Fruit fly (Drosophila melanogaster) whole organism, embryonic: ENCODE measurements around the gene CG44044.

Experiments
- B-H2 ChIP-seq: fragments of 200-800 bp; sonication (Bioruptor generic); optimal IDR thresholded peaks from 2 replicates; lab custom pipeline; 2018; ENCODE audit warnings: missing biosample characterization, mild to moderate bottlenecking, missing genetic modification characterization
- Blimp-1 ChIP-seq: fragments of 200-800 bp; sonication (Bioruptor generic); optimal IDR thresholded peaks from 3 replicates; lab custom pipeline; 2018; ENCODE audit warnings: missing biosample characterization, missing genetic modification characterization, mild to moderate bottlenecking, moderate library complexity, missing genetic modification reagents
- BtbVII ChIP-seq: fragments of 200-800 bp; sonication (Bioruptor generic); optimal IDR thresholded peaks from 3 replicates; lab custom pipeline; 2017; ENCODE audit warnings: missing biosample characterization, mild to moderate bottlenecking, missing genetic modification characterization
- CG11247 ChIP-seq: fragments of 200-800 bp; sonication (Bioruptor generic); IDR thresholded peaks from 2 replicates; pipeline ENCODE4 v1.3.6; 2022; ENCODE audit warnings: missing biosample characterization, missing genetic modification characterization
- CG13624 ChIP-seq: fragments of 200-800 bp; sonication (Bioruptor generic); optimal IDR thresholded peaks from 2 replicates; lab custom pipeline; 2016; ENCODE audit warnings: missing biosample characterization, missing genetic modification characterization
- CG14050 ChIP-seq: fragments of 200-800 bp; sonication (Bioruptor generic); IDR thresholded peaks from 3 replicates; pipeline ENCODE4 v1.3.6; 2022; ENCODE audit warnings: missing biosample characterization, missing genetic modification characterization
- CG18599 ChIP-seq: fragments of 200-800 bp; sonication (Bioruptor generic); optimal IDR thresholded peaks from 3 replicates; lab custom pipeline; 2017; ENCODE audit warnings: missing biosample characterization, missing genetic modification characterization, mild to moderate bottlenecking, moderate library complexity, missing genetic modification reagents
- CG2199 ChIP-seq: fragments of 200-800 bp; sonication (Bioruptor generic); IDR thresholded peaks from 3 replicates; pipeline ENCODE4 v1.3.6; 2022; ENCODE audit warnings: missing biosample characterization, missing genetic modification characterization
- CG2889 ChIP-seq: fragments of 200-800 bp; sonication (Bioruptor generic); IDR thresholded peaks from 3 replicates; pipeline ENCODE4 v1.3.6; 2022; ENCODE audit warnings: missing biosample characterization, missing genetic modification characterization
- CG31224 ChIP-seq: fragments of 200-800 bp; sonication (Bioruptor generic); IDR thresholded peaks from 2 replicates; pipeline ENCODE4 v1.3.6; 2022; ENCODE audit warnings: missing biosample characterization, missing genetic modification characterization
- CG42726 ChIP-seq: fragments of 200-800 bp; sonication (Bioruptor generic); IDR thresholded peaks from 2 replicates; pipeline ENCODE4 v1.3.6; 2022; ENCODE audit warnings: missing biosample characterization, missing genetic modification characterization; ENCODE audit not compliant: partially characterized antibody
- CG4360 ChIP-seq: fragments of 200-800 bp; sonication (Bioruptor generic); IDR thresholded peaks from 2 replicates; pipeline ENCODE4 v1.3.6; 2022; ENCODE audit warnings: missing biosample characterization, missing genetic modification characterization
- CG43689 ChIP-seq: fragments of 200-800 bp; sonication (Bioruptor generic); IDR thresholded peaks from 2 replicates; pipeline ENCODE4 v1.3.6; 2022; ENCODE audit warnings: missing biosample characterization, missing genetic modification characterization
- CG4730 ChIP-seq: fragments of 200-800 bp; sonication (Bioruptor generic); IDR thresholded peaks from 2 replicates; pipeline ENCODE4 v1.3.6; 2022; ENCODE audit warnings: missing biosample characterization, missing genetic modification characterization
- CG6254 ChIP-seq: fragments of 200-800 bp; sonication (Bioruptor generic); optimal IDR thresholded peaks from 3 replicates; lab custom pipeline; 2017; ENCODE audit warnings: mild to moderate bottlenecking, missing biosample characterization, missing genetic modification reagents, missing genetic modification characterization
- CG7839 ChIP-seq: fragments of 200-800 bp; sonication (Bioruptor generic); optimal IDR thresholded peaks from 3 replicates; lab custom pipeline; 2018; ENCODE audit warnings: missing biosample characterization, mild to moderate bottlenecking, missing genetic modification characterization, moderate library complexity
- CG8388 ChIP-seq: fragments of 200-800 bp; sonication (Bioruptor generic); optimal IDR thresholded peaks from 2 replicates; lab custom pipeline; 2019; ENCODE audit warnings: missing biosample characterization, mild to moderate bottlenecking, missing genetic modification characterization, moderate library complexity
- CG9609 ChIP-seq: fragments of 200-800 bp; sonication (Bioruptor generic); optimal IDR thresholded peaks from 3 replicates; lab custom pipeline; 2016; ENCODE audit warnings: missing biosample characterization, missing genetic modification characterization
- CG9932 ChIP-seq: fragments of 200-800 bp; sonication (Bioruptor generic); IDR thresholded peaks from 2 replicates; pipeline ENCODE4 v1.3.6; 2022; ENCODE audit warnings: missing biosample characterization, missing genetic modification characterization
- Dip2 ChIP-seq: fragments of 200-800 bp; sonication (Bioruptor generic); IDR thresholded peaks from 2 replicates; pipeline ENCODE4 v1.3.6; 2022; ENCODE audit warnings: missing biosample characterization, missing genetic modification characterization
- Drgx ChIP-seq: fragments of 200-800 bp; sonication (Bioruptor generic); IDR thresholded peaks from 2 replicates; pipeline ENCODE4 v1.3.6; 2022; ENCODE audit warnings: missing biosample characterization, missing genetic modification characterization
- Eip74EF ChIP-seq, 2 experiments: fragments of 200-800 bp in 1 of 2; fragments of >200 bp in 1 of 2; sonication (Bioruptor generic) in 1 of 2; optimal IDR thresholded peaks; 2 replicates each; lab custom pipeline; 2017 to 2019; ENCODE audit warnings: missing biosample characterization in 2 of 2, missing genetic modification characterization in 2 of 2, mild to moderate bottlenecking in 1 of 2, moderate library complexity in 1 of 2
- Fer1 ChIP-seq: fragments of 200-800 bp; sonication (Bioruptor generic); optimal IDR thresholded peaks from 2 replicates; lab custom pipeline; 2017; ENCODE audit warnings: missing biosample characterization, mild to moderate bottlenecking, missing genetic modification characterization
- HLH54F ChIP-seq: fragments of 200-800 bp; sonication (Bioruptor generic); optimal IDR thresholded peaks from 3 replicates; lab custom pipeline; 2016; ENCODE audit warnings: missing biosample characterization, missing genetic modification characterization
- Hr51 ChIP-seq, 2 experiments: fragments of 200-800 bp; sonication (Bioruptor generic); optimal IDR thresholded peaks; 2 replicates in 1 of 2; 3 replicates in 1 of 2; lab custom pipeline; 2016 to 2018; ENCODE audit warnings: missing biosample characterization in 2 of 2, missing genetic modification characterization in 2 of 2, mild to moderate bottlenecking in 1 of 2, moderate library complexity in 1 of 2
- Hr78 ChIP-seq, 2 experiments: fragments of 200-800 bp in 1 of 2; fragments of >200 bp in 1 of 2; sonication (Bioruptor generic) in 1 of 2; optimal IDR thresholded peaks; 2 replicates each; lab custom pipeline; 2017 to 2019; ENCODE audit warnings: missing biosample characterization in 2 of 2, missing genetic modification characterization in 2 of 2, mild to moderate bottlenecking in 1 of 2, moderate library complexity in 1 of 2
- Lhr ChIP-seq: fragments of 200-800 bp; sonication (Bioruptor generic); optimal IDR thresholded peaks from 3 replicates; lab custom pipeline; 2017; ENCODE audit warnings: mild to moderate bottlenecking, missing biosample characterization, missing genetic modification reagents, missing genetic modification characterization
- Mad ChIP-seq: fragments of 200-800 bp; sonication (Bioruptor generic); optimal IDR thresholded peaks from 2 replicates; lab custom pipeline; 2016; ENCODE audit warnings: missing biosample characterization, missing genetic modification characterization
- Med ChIP-seq: fragments of 200-800 bp; sonication (Bioruptor generic); peaks from one replicate; lab custom pipeline; 2016; ENCODE audit warnings: missing biosample characterization, missing genetic modification characterization, mild to moderate bottlenecking, inconsistent platforms, moderate library complexity
- NC2β ChIP-seq: fragments of 200-800 bp; sonication (Bioruptor generic); optimal IDR thresholded peaks from 2 replicates; lab custom pipeline; 2016; ENCODE audit warnings: missing biosample characterization, missing genetic modification characterization
- Pdp1 ChIP-seq, 2 experiments: fragments of 200-800 bp; sonication (Bioruptor generic); optimal IDR thresholded peaks; 3 replicates each; lab custom pipeline; 2016; ENCODE audit warnings: missing biosample characterization in 2 of 2, missing genetic modification characterization in 2 of 2, mild to moderate bottlenecking in 1 of 2, moderate library complexity in 1 of 2
- Sox100B ChIP-seq: fragments of 200-800 bp; sonication (Bioruptor generic); optimal IDR thresholded peaks from 3 replicates; lab custom pipeline; 2018; ENCODE audit warnings: missing biosample characterization, mild to moderate bottlenecking, missing genetic modification characterization
- ac ChIP-seq: fragments of 200-800 bp; sonication (Bioruptor generic); optimal IDR thresholded peaks from 3 replicates; lab custom pipeline; 2017; ENCODE audit warnings: missing biosample characterization, mild to moderate bottlenecking, missing genetic modification characterization
- ap ChIP-seq: fragments of 200-800 bp; sonication (Bioruptor generic); IDR thresholded peaks from 2 replicates; pipeline ENCODE4 v1.3.6; 2022; ENCODE audit warnings: missing biosample characterization, missing genetic modification characterization
- br ChIP-seq: fragments of >200 bp; optimal IDR thresholded peaks from 2 replicates; lab custom pipeline; 2017
- cg ChIP-seq: fragments of 200-800 bp; sonication (Bioruptor generic); optimal IDR thresholded peaks from 3 replicates; lab custom pipeline; 2019; ENCODE audit warnings: missing biosample characterization, mild to moderate bottlenecking, missing genetic modification characterization, moderate library complexity
- croc ChIP-seq: fragments of 200-800 bp; sonication (Bioruptor generic); conservative IDR thresholded peaks from 3 replicates; pipeline ENCODE4 v1.3.6; 2022; ENCODE audit warnings: missing biosample characterization, missing genetic modification characterization
- cwo ChIP-seq: fragments of 200-800 bp; sonication (Bioruptor generic); optimal IDR thresholded peaks from 3 replicates; lab custom pipeline; 2017; ENCODE audit warnings: missing biosample characterization, missing genetic modification characterization, mild to moderate bottlenecking, moderate library complexity, missing genetic modification reagents
- da ChIP-seq: fragments of 200-800 bp; sonication (Bioruptor generic); optimal IDR thresholded peaks from 2 replicates; lab custom pipeline; 2016; ENCODE audit warnings: missing biosample characterization, missing genetic modification characterization
- fd102C ChIP-seq: fragments of 200-800 bp; sonication (Bioruptor generic); optimal IDR thresholded peaks from 2 replicates; lab custom pipeline; 2018; ENCODE audit warnings: missing biosample characterization, mild to moderate bottlenecking, missing genetic modification characterization, moderate library complexity
- ftz-f1 ChIP-seq: fragments of 200-800 bp; sonication (Bioruptor generic); optimal IDR thresholded peaks from 2 replicates; lab custom pipeline; 2016; ENCODE audit warnings: missing biosample characterization, missing genetic modification characterization
- grn ChIP-seq: fragments of 200-800 bp; sonication (Bioruptor generic); optimal IDR thresholded peaks from 3 replicates; lab custom pipeline; 2017; ENCODE audit warnings: missing biosample characterization, missing genetic modification characterization
- nerfin-2 ChIP-seq: fragments of 200-800 bp; sonication (Bioruptor generic); IDR thresholded peaks from 2 replicates; pipeline ENCODE4 v1.3.6; 2022; ENCODE audit warnings: missing biosample characterization, missing genetic modification characterization; ENCODE audit not compliant: partially characterized antibody
- nom ChIP-seq: fragments of 200-800 bp; sonication (Bioruptor generic); optimal IDR thresholded peaks from 2 replicates; lab custom pipeline; 2017; ENCODE audit warnings: missing biosample characterization, missing genetic modification characterization, mild to moderate bottlenecking, moderate library complexity, missing genetic modification reagents
- ranshi ChIP-seq: fragments of 200-800 bp; sonication (Bioruptor generic); IDR thresholded peaks from 2 replicates; pipeline ENCODE4 v1.3.6; 2022; ENCODE audit warnings: missing biosample characterization, missing genetic modification characterization
- row ChIP-seq: fragments of 200-800 bp; sonication (Bioruptor generic); IDR thresholded peaks from 3 replicates; pipeline ENCODE4 v1.3.6; 2022; ENCODE audit warnings: missing biosample characterization, missing genetic modification characterization
- salm ChIP-seq: fragments of 200-800 bp; sonication (Bioruptor generic); optimal IDR thresholded peaks from 2 replicates; lab custom pipeline; 2018; ENCODE audit warnings: missing biosample characterization, mild to moderate bottlenecking, missing genetic modification characterization
- sd ChIP-seq: fragments of 200-800 bp; sonication (Bioruptor generic); optimal IDR thresholded peaks from 3 replicates; lab custom pipeline; 2018; ENCODE audit warnings: missing biosample characterization, mild to moderate bottlenecking, missing genetic modification characterization, moderate library complexity
- slbo ChIP-seq: fragments of 200-800 bp; sonication (Bioruptor generic); IDR thresholded peaks from 2 replicates; pipeline ENCODE4 v1.3.6; 2022; ENCODE audit warnings: missing biosample characterization, missing genetic modification characterization
- sqz ChIP-seq: fragments of 200-800 bp; sonication (Bioruptor generic); optimal IDR thresholded peaks from 3 replicates; lab custom pipeline; 2018; ENCODE audit warnings: missing biosample characterization, mild to moderate bottlenecking, missing genetic modification characterization
- zen ChIP-seq: fragments of 200-800 bp; sonication (Bioruptor generic); optimal IDR thresholded peaks from 3 replicates; lab custom pipeline; 2018; ENCODE audit warnings: missing biosample characterization, mild to moderate bottlenecking, missing genetic modification characterization, moderate library complexity

CG44044 gene

dm6 chr3R:16353195-16353594, 31.6 kb downstream of the CG44044 start (continued):
- TF ChIP-seq Med (GFP tag; lab: Kevin White, UChicago) (peak; percentile 80), ranshi (GFP tag; lab: Robert Waterston, UW) (no peak), slbo (0 out of 2 replicates have a peak, but pooled peaks have one; percentile 24), CG9932 (0 out of 2 replicates have a peak, but pooled peaks have one; percentile 18), zen (tag; lab: Kevin White, UChicago) (no peak), CG43689 (no peak), cg (GFP tag; lab: Kevin White, UChicago) (no peak), CG2199 (GFP tag; lab: Robert Waterston, UW) (no peak), Hr78 (GFP tag; optimal IDR thresholded peaks at IDR 0.05; lab: Kevin White, UChicago) (no peak), CG8388 (GFP tag; lab: Kevin White, UChicago) (no peak), CG4730 (GFP tag; lab: Robert Waterston, UW) (no peak), croc (GFP tag; lab: Robert Waterston, UW) (no peak), CG31224 (GFP tag; lab: Robert Waterston, UW) (no peak), HLH54F (GFP tag; lab: Kevin White, UChicago) (no peak), row (GFP tag; lab: Robert Waterston, UW) (no peak), fd102C (no peak), CG14050 (GFP tag; lab: Robert Waterston, UW) (no peak), CG42726 (GFP tag; lab: Robert Waterston, UW) (no peak), br (lab: Kevin White, UChicago) (no peak), B-H2 (GFP tag; lab: Kevin White, UChicago) (peak; percentile 4), salm (tag; lab: Kevin White, UChicago) (no peak), nom (GFP tag; lab: Kevin White, UChicago) (no peak), CG9609 (no peak), CG11247 (GFP tag; lab: Robert Waterston, UW) (no peak), BtbVII (no peak), CG13624 (GFP tag; lab: Kevin White, UChicago) (peak; percentile 54), CG2889 (GFP tag; lab: Robert Waterston, UW) (no peak), ap (GFP tag; lab: Robert Waterston, UW) (no peak), grn (GFP tag; lab: Kevin White, UChicago) (no peak), CG6254 (GFP tag; lab: Kevin White, UChicago) (no peak), sd (tag; lab: Kevin White, UChicago) (peak; percentile 95), CG18599 (GFP tag; lab: Kevin White, UChicago) (peak; percentile 0), ftz-f1 (GFP tag; lab: Kevin White, UChicago) (no peak), nerfin-2 (no peak), ac (GFP tag; lab: Kevin White, UChicago) (no peak), Sox100B (no peak), CG7839 (tag; lab: Kevin White, UChicago) (no peak), Lhr (GFP tag; lab: Kevin White, UChicago) (no peak), CG4360 (GFP tag; lab: Robert Waterston, UW) (peak; percentile 21; the same call in 1 of the 2 replicates), Hr51 (GFP tag; optimal IDR thresholded peaks at IDR 0.05; lab: Kevin White, UChicago) (no peak), Mad (no peak), NC2β (GFP tag; lab: Kevin White, UChicago) (no peak), sqz (GFP tag; lab: Kevin White, UChicago) (no peak), Blimp-1 (GFP tag; lab: Kevin White, UChicago) (no peak), da (GFP tag; lab: Kevin White, UChicago) (no peak), Eip74EF (GFP tag; optimal IDR thresholded peaks at IDR 0.05; lab: Kevin White, UChicago) (no peak), Pdp1 (GFP tag; optimal IDR thresholded peaks at IDR 0.05; lab: Kevin White, UChicago) (peak in 1 of 2 experiments; percentile 91), Fer1 (GFP tag; lab: Kevin White, UChicago) (no peak), Dip2 (GFP tag; lab: Robert Waterston, UW) (no peak), Drgx (GFP tag; lab: Robert Waterston, UW) (no peak), cwo (GFP tag; lab: Kevin White, UChicago) (peak; percentile 89)
